1 fruit fly cellular context compared by ENCODE assay signal in the genomic region with DNA sequence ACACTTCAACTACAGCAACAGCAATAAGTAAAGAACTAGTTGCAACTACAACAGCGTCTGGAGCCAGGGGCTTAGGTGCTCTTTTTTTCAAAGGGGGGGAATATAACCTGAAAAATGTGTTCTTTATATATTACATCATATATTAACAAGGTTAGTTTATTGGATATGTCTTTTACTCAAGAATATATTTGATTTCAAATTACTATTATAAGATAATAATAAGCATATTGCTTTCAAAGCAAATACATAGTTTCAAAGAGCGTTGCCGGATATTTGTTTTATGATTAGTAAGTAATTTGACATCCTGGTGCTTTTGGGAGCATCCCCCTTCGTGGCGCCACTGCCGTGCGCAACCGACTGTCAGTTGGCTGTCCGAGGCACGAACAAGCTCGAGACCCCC.
TF ChIP-seq lines count a peak whose summit lies in the region.

No protein-coding gene starts in this region.

TF ChIP-seq in whole organism, embryonic, 481 proteins besides CTCF, POLR2A, EP300 and RAD21 (continued from another document and continues in another):
- TF ChIP-seq eve (GFP tag; optimal IDR thresholded peaks at IDR 0.05; lab: Kevin White, UChicago) = peak in 1 of 2 experiments; percentile 67
- TF ChIP-seq CG6683 (GFP tag; optimal IDR thresholded peaks at IDR 0.05; lab: Kevin White, UChicago) = no peak
- peak; percentile 44 for TF ChIP-seq az2 (GFP tag; optimal IDR thresholded peaks at IDR 0.05; lab: Kevin White, UChicago)
- TF ChIP-seq fru (optimal IDR thresholded peaks at IDR 0.05; lab: Kevin White, UChicago) = no peak
- TF ChIP-seq CG11085 (GFP tag; IDR thresholded peaks at IDR 0.05; lab: Robert Waterston, UW) = no peak
- peak; percentile 57 for TF ChIP-seq CG8388 (GFP tag; optimal IDR thresholded peaks at IDR 0.05; lab: Kevin White, UChicago)
- TF ChIP-seq CG13624 (GFP tag; optimal IDR thresholded peaks at IDR 0.05; lab: Kevin White, UChicago) = no peak
- TF ChIP-seq dmrt99B (tag; optimal IDR thresholded peaks at IDR 0.05; lab: Kevin White, UChicago) = peak; percentile 80
- TF ChIP-seq CG8290 (GFP tag; optimal IDR thresholded peaks at IDR 0.05; lab: Kevin White, UChicago) = no peak
- TF ChIP-seq CG8290 (tag; optimal IDR thresholded peaks at IDR 0.05; lab: Kevin White, UChicago) = no peak
- no peak for TF ChIP-seq chm (GFP tag; IDR thresholded peaks at IDR 0.05; lab: Robert Waterston, UW)
- peak; percentile 76 for TF ChIP-seq CG5180 (GFP tag; optimal IDR thresholded peaks at IDR 0.05; lab: Kevin White, UChicago)
- no peak for TF ChIP-seq CG4730 (GFP tag; IDR thresholded peaks at IDR 0.05; lab: Robert Waterston, UW)
- no peak for TF ChIP-seq CG2889 (GFP tag; IDR thresholded peaks at IDR 0.05; lab: Robert Waterston, UW)
- no peak for TF ChIP-seq CG33213 (GFP tag; optimal IDR thresholded peaks at IDR 0.05; lab: Kevin White, UChicago)
- no peak for TF ChIP-seq nerfin-2 (GFP tag; IDR thresholded peaks at IDR 0.05; lab: Robert Waterston, UW; ENCODE audit: partially characterized antibody)
- no peak for TF ChIP-seq CG10462 (GFP tag; optimal IDR thresholded peaks at IDR 0.05; lab: Kevin White, UChicago)
- TF ChIP-seq nom (GFP tag; optimal IDR thresholded peaks at IDR 0.05; lab: Kevin White, UChicago) = peak; percentile 86
- no peak for TF ChIP-seq slou (GFP tag; optimal IDR thresholded peaks at IDR 0.05; lab: Kevin White, UChicago)
- no peak for TF ChIP-seq Kr (GFP tag; optimal IDR thresholded peaks at IDR 0.05; lab: Kevin White, UChicago)
- TF ChIP-seq Hsf (GFP tag; optimal IDR thresholded peaks at IDR 0.05; lab: Kevin White, UChicago) = peak; percentile 11
- TF ChIP-seq B-H1 (GFP tag; IDR thresholded peaks at IDR 0.05; lab: Robert Waterston, UW) = peak; percentile 36; the same call in 1 of the 3 replicates
- TF ChIP-seq CG32767 (GFP tag; IDR thresholded peaks at IDR 0.05; lab: Robert Waterston, UW) = peak; percentile 35; the same call in 1 of the 2 replicates
- peak; percentile 52; the same call in 1 of the 3 replicates for TF ChIP-seq croc (GFP tag; conservative IDR thresholded peaks at IDR 0.05; lab: Robert Waterston, UW)
- TF ChIP-seq CG18764 (GFP tag; optimal IDR thresholded peaks at IDR 0.05; lab: Kevin White, UChicago) = peak; percentile 25
- TF ChIP-seq lmd (GFP tag; IDR thresholded peaks at IDR 0.05; lab: Robert Waterston, UW) = peak; percentile 63
- peak; percentile 59 for TF ChIP-seq unpg (GFP tag; optimal IDR thresholded peaks at IDR 0.05; lab: Kevin White, UChicago)
- no peak for TF ChIP-seq CG11696 (GFP tag; IDR thresholded peaks at IDR 0.05; lab: Robert Waterston, UW)
- no peak for TF ChIP-seq CG4282 (GFP tag; optimal IDR thresholded peaks at IDR 0.05; lab: Kevin White, UChicago)
- no peak for TF ChIP-seq NC2β (GFP tag; optimal IDR thresholded peaks at IDR 0.05; lab: Kevin White, UChicago)
- TF ChIP-seq Xrp1 (GFP tag; IDR thresholded peaks at IDR 0.05; lab: Robert Waterston, UW) = peak; percentile 65
- TF ChIP-seq CG3065 (GFP tag; optimal IDR thresholded peaks at IDR 0.05; lab: Kevin White, UChicago) = no peak
- no peak for TF ChIP-seq Ets65A (GFP tag; lab: Kevin White, UChicago)
- no peak for TF ChIP-seq Elba2 (GFP tag; optimal IDR thresholded peaks at IDR 0.05; lab: Kevin White, UChicago)
- no peak for TF ChIP-seq Dref (GFP tag; IDR thresholded peaks at IDR 0.05; lab: Robert Waterston, UW)
- TF ChIP-seq CG8924 (tag; optimal IDR thresholded peaks at IDR 0.05; lab: Kevin White, UChicago) = peak; percentile 52
- no peak for TF ChIP-seq bab2 (GFP tag; optimal IDR thresholded peaks at IDR 0.05; lab: Kevin White, UChicago)
- peak; percentile 55 for TF ChIP-seq CG18262 (tag; optimal IDR thresholded peaks at IDR 0.05; lab: Kevin White, UChicago)
- TF ChIP-seq CG4820 (GFP tag; optimal IDR thresholded peaks at IDR 0.05; lab: Kevin White, UChicago) = peak; percentile 37
- peak; percentile 46 for TF ChIP-seq CG32772 (GFP tag; IDR thresholded peaks at IDR 0.05; lab: Robert Waterston, UW)
- no peak for TF ChIP-seq lov (optimal IDR thresholded peaks at IDR 0.05; lab: Kevin White, UChicago)
- no peak for TF ChIP-seq lov (GFP tag; IDR thresholded peaks at IDR 0.05; lab: Robert Waterston, UW)
- TF ChIP-seq CG2116 (GFP tag; optimal IDR thresholded peaks at IDR 0.05; lab: Kevin White, UChicago) = no peak
- TF ChIP-seq CkIIα-i1 (GFP tag; IDR thresholded peaks at IDR 0.05; lab: Robert Waterston, UW) = no peak
- TF ChIP-seq Taf1 (GFP tag; IDR thresholded peaks at IDR 0.05; lab: Robert Waterston, UW) = no peak
- peak; percentile 66 for TF ChIP-seq stc (GFP tag; IDR thresholded peaks at IDR 0.05; lab: Robert Waterston, UW)
- TF ChIP-seq CG7987 (GFP tag; optimal IDR thresholded peaks at IDR 0.05; lab: Kevin White, UChicago) = no peak
- peak in 1 of 2 experiments; percentile 75 for TF ChIP-seq Hr51 (GFP tag; optimal IDR thresholded peaks at IDR 0.05; lab: Kevin White, UChicago)
- TF ChIP-seq H2.0 (GFP tag; IDR thresholded peaks at IDR 0.05; lab: Robert Waterston, UW) = no peak
- TF ChIP-seq h (optimal IDR thresholded peaks at IDR 0.05; lab: Kevin White, UChicago) = no peak
- TF ChIP-seq org-1 (GFP tag; optimal IDR thresholded peaks at IDR 0.05; lab: Kevin White, UChicago) = no peak
- TF ChIP-seq Bgb (GFP tag; IDR thresholded peaks at IDR 0.05; lab: Robert Waterston, UW; ENCODE audit: partially characterized antibody) = no peak
- TF ChIP-seq CG12391 (tag; optimal IDR thresholded peaks at IDR 0.05; lab: Kevin White, UChicago) = peak; percentile 60
- 0 out of 3 replicates have a peak, but pooled peaks have one; percentile 47 for TF ChIP-seq CG11695 (GFP tag; IDR thresholded peaks at IDR 0.05; lab: Robert Waterston, UW)
- no peak for TF ChIP-seq bigmax (GFP tag; optimal IDR thresholded peaks at IDR 0.05; lab: Kevin White, UChicago)
- peak; percentile 72 for TF ChIP-seq Sox100B (GFP tag; optimal IDR thresholded peaks at IDR 0.05; lab: Kevin White, UChicago)
- peak; percentile 24 for TF ChIP-seq ewg (GFP tag; optimal IDR thresholded peaks at IDR 0.05; lab: Kevin White, UChicago)
- TF ChIP-seq CG2678 (tag; optimal IDR thresholded peaks at IDR 0.05; lab: Kevin White, UChicago) = peak; percentile 70
- no peak for TF ChIP-seq CG31224 (GFP tag; IDR thresholded peaks at IDR 0.05; lab: Robert Waterston, UW)
- peak; percentile 58 for TF ChIP-seq D19A (tag; optimal IDR thresholded peaks at IDR 0.05; lab: Kevin White, UChicago)
- no peak for TF ChIP-seq inv (GFP tag; IDR thresholded peaks at IDR 0.05; lab: Robert Waterston, UW; ENCODE audit: partially characterized antibody)
- TF ChIP-seq sima (GFP tag; optimal IDR thresholded peaks at IDR 0.05; lab: Kevin White, UChicago) = no peak
- TF ChIP-seq Deaf1 (tag; optimal IDR thresholded peaks at IDR 0.05; lab: Kevin White, UChicago) = peak; percentile 34
- TF ChIP-seq CG12219 (GFP tag; optimal IDR thresholded peaks at IDR 0.05; lab: Kevin White, UChicago) = peak; percentile 5
- TF ChIP-seq CG9817 (tag; optimal IDR thresholded peaks at IDR 0.05; lab: Kevin White, UChicago) = no peak
- no peak for TF ChIP-seq YL-1 (GFP tag; optimal IDR thresholded peaks at IDR 0.05; lab: Kevin White, UChicago)
- TF ChIP-seq klu (GFP tag; IDR thresholded peaks at IDR 0.05; lab: Robert Waterston, UW) = no peak
- peak; percentile 56 for TF ChIP-seq E2f1 (GFP tag; IDR thresholded peaks at IDR 0.05; lab: Robert Waterston, UW)
- no peak for TF ChIP-seq C15 (GFP tag; IDR thresholded peaks at IDR 0.05; lab: Robert Waterston, UW)
- 0 out of 2 replicates have a peak, but pooled peaks have one; percentile 18 for TF ChIP-seq CG14441 (GFP tag; IDR thresholded peaks at IDR 0.05; lab: Robert Waterston, UW)
- TF ChIP-seq br (optimal IDR thresholded peaks at IDR 0.05; lab: Kevin White, UChicago) = no peak
- no peak for TF ChIP-seq sr (GFP tag; IDR thresholded peaks at IDR 0.05; lab: Robert Waterston, UW)
- no peak for TF ChIP-seq grn (GFP tag; optimal IDR thresholded peaks at IDR 0.05; lab: Kevin White, UChicago)
- 0 out of 2 replicates have a peak, but pooled peaks have one; percentile 24 for TF ChIP-seq ap (GFP tag; IDR thresholded peaks at IDR 0.05; lab: Robert Waterston, UW)
- no peak for TF ChIP-seq CG13123 (GFP tag; optimal IDR thresholded peaks at IDR 0.05; lab: Kevin White, UChicago)
- TF ChIP-seq H15 (GFP tag; IDR thresholded peaks at IDR 0.05; lab: Robert Waterston, UW) = no peak
- no peak for TF ChIP-seq mld (GFP tag; IDR thresholded peaks at IDR 0.05; lab: Robert Waterston, UW; ENCODE audit: partially characterized antibody)
- no peak for TF ChIP-seq sd (tag; optimal IDR thresholded peaks at IDR 0.05; lab: Kevin White, UChicago)
- TF ChIP-seq CG9215 (GFP tag; IDR thresholded peaks at IDR 0.05; lab: Robert Waterston, UW) = 0 out of 2 replicates have a peak, but pooled peaks have one; percentile 24
- TF ChIP-seq CG12659 (GFP tag; optimal IDR thresholded peaks at IDR 0.05; lab: Kevin White, UChicago) = peak; percentile 33
- peak; percentile 35 for TF ChIP-seq esg (GFP tag; conservative IDR thresholded peaks at IDR 0.05; lab: Robert Waterston, UW)
- TF ChIP-seq Lpt (GFP tag; optimal IDR thresholded peaks at IDR 0.05; lab: Kevin White, UChicago) = no peak
- peak; percentile 27 for TF ChIP-seq NfI (GFP tag; optimal IDR thresholded peaks at IDR 0.05; lab: Kevin White, UChicago)
- TF ChIP-seq Gsc (GFP tag; IDR thresholded peaks at IDR 0.05; lab: Robert Waterston, UW) = no peak
- no peak for TF ChIP-seq zf30C (GFP tag; optimal IDR thresholded peaks at IDR 0.05; lab: Kevin White, UChicago)
- TF ChIP-seq tup (GFP tag; optimal IDR thresholded peaks at IDR 0.05; lab: Kevin White, UChicago) = no peak
- TF ChIP-seq kay (GFP tag; optimal IDR thresholded peaks at IDR 0.05; lab: Kevin White, UChicago) = no peak
- TF ChIP-seq fd64A (GFP tag; optimal IDR thresholded peaks at IDR 0.05; lab: Kevin White, UChicago) = no peak
- no peak for TF ChIP-seq cad (GFP tag; optimal IDR thresholded peaks at IDR 0.05; lab: Kevin White, UChicago)
- TF ChIP-seq Sox102F (GFP tag; optimal IDR thresholded peaks at IDR 0.05; lab: Kevin White, UChicago) = peak; percentile 75
- peak; percentile 19 for TF ChIP-seq kni (GFP tag; optimal IDR thresholded peaks at IDR 0.05; lab: Kevin White, UChicago)
- TF ChIP-seq D (optimal IDR thresholded peaks at IDR 0.05; lab: Kevin White, UChicago) = no peak
- TF ChIP-seq D (GFP tag; optimal IDR thresholded peaks at IDR 0.05; lab: Kevin White, UChicago) = peak; percentile 7
- TF ChIP-seq Camta (GFP tag; optimal IDR thresholded peaks at IDR 0.05; lab: Kevin White, UChicago) = no peak
- TF ChIP-seq Max (GFP tag; optimal IDR thresholded peaks at IDR 0.05; lab: Kevin White, UChicago) = no peak
- TF ChIP-seq fu2 (GFP tag; optimal IDR thresholded peaks at IDR 0.05; lab: Kevin White, UChicago) = no peak
- no peak for TF ChIP-seq CG7271 (tag; optimal IDR thresholded peaks at IDR 0.05; lab: Kevin White, UChicago)
- TF ChIP-seq CG12769 (tag; optimal IDR thresholded peaks at IDR 0.05; lab: Kevin White, UChicago) = no peak
- TF ChIP-seq Gug (GFP tag; IDR thresholded peaks at IDR 0.05; lab: Robert Waterston, UW) = peak; percentile 30; the same call in 1 of the 4 replicates
- TF ChIP-seq Hmr (GFP tag; optimal IDR thresholded peaks at IDR 0.05; lab: Kevin White, UChicago) = no peak
- no peak for TF ChIP-seq Side (GFP tag; optimal IDR thresholded peaks at IDR 0.05; lab: Kevin White, UChicago)
- TF ChIP-seq CG3281 (GFP tag; optimal IDR thresholded peaks at IDR 0.05; lab: Kevin White, UChicago) = no peak
- no peak for TF ChIP-seq sens-2 (GFP tag; IDR thresholded peaks at IDR 0.05; lab: Robert Waterston, UW)
- no peak for TF ChIP-seq Hand (GFP tag; optimal IDR thresholded peaks at IDR 0.05; lab: Kevin White, UChicago)
- TF ChIP-seq Xbp1 (GFP tag; optimal IDR thresholded peaks at IDR 0.05; lab: Kevin White, UChicago) = peak; percentile 32
- TF ChIP-seq CG12942 (GFP tag; optimal IDR thresholded peaks at IDR 0.05; lab: Kevin White, UChicago) = peak; percentile 9
- 0 out of 2 replicates have a peak, but pooled peaks have one; percentile 16 for TF ChIP-seq Oaz (GFP tag; IDR thresholded peaks at IDR 0.05; lab: Robert Waterston, UW)
- TF ChIP-seq CG30431 (GFP tag; optimal IDR thresholded peaks at IDR 0.05; lab: Kevin White, UChicago) = no peak
- TF ChIP-seq nmo (GFP tag; optimal IDR thresholded peaks at IDR 0.05; lab: Kevin White, UChicago) = peak; percentile 58
- TF ChIP-seq CG14014 (GFP tag; IDR thresholded peaks at IDR 0.05; lab: Robert Waterston, UW) = no peak
- TF ChIP-seq CG17385 (GFP tag; optimal IDR thresholded peaks at IDR 0.05; lab: Kevin White, UChicago) = peak; percentile 39
- 0 out of 2 replicates have a peak, but pooled peaks have one; percentile 28 for TF ChIP-seq CG10366 (GFP tag; IDR thresholded peaks at IDR 0.05; lab: Robert Waterston, UW)
- peak; percentile 54 for TF ChIP-seq CG7556 (GFP tag; optimal IDR thresholded peaks at IDR 0.05; lab: Kevin White, UChicago)
- TF ChIP-seq abd-A (tag; optimal IDR thresholded peaks at IDR 0.05; lab: Kevin White, UChicago) = no peak
- no peak for TF ChIP-seq lilli (GFP tag; optimal IDR thresholded peaks at IDR 0.05; lab: Kevin White, UChicago)
- TF ChIP-seq CG4360 (GFP tag; IDR thresholded peaks at IDR 0.05; lab: Robert Waterston, UW) = no peak
- no peak for TF ChIP-seq ranshi (GFP tag; IDR thresholded peaks at IDR 0.05; lab: Robert Waterston, UW)
- no peak for TF ChIP-seq caup (GFP tag; optimal IDR thresholded peaks at IDR 0.05; lab: Kevin White, UChicago; ENCODE audit: severe bottlenecking)
- TF ChIP-seq Fer1 (GFP tag; optimal IDR thresholded peaks at IDR 0.05; lab: Kevin White, UChicago) = peak; percentile 31
- TF ChIP-seq CG1602 (GFP tag; optimal IDR thresholded peaks at IDR 0.05; lab: Kevin White, UChicago) = peak; percentile 2
- no peak for TF ChIP-seq gfzf (GFP tag; optimal IDR thresholded peaks at IDR 0.05; lab: Kevin White, UChicago)
- TF ChIP-seq CG10147 (GFP tag; optimal IDR thresholded peaks at IDR 0.05; lab: Kevin White, UChicago) = no peak
- no peak for TF ChIP-seq tll (GFP tag; optimal IDR thresholded peaks at IDR 0.05; lab: Kevin White, UChicago)
- TF ChIP-seq Dad (GFP tag; optimal IDR thresholded peaks at IDR 0.05; lab: Kevin White, UChicago) = no peak
- TF ChIP-seq Drgx (GFP tag; IDR thresholded peaks at IDR 0.05; lab: Robert Waterston, UW) = peak; percentile 91
- no peak for TF ChIP-seq CG2129 (GFP tag; IDR thresholded peaks at IDR 0.05; lab: Robert Waterston, UW; ENCODE audit: partially characterized antibody)
- TF ChIP-seq sob (GFP tag; IDR thresholded peaks at IDR 0.05; lab: Robert Waterston, UW) = peak; percentile 52; the same call in 1 of the 2 replicates
- TF ChIP-seq cwo (GFP tag; optimal IDR thresholded peaks at IDR 0.05; lab: Kevin White, UChicago) = peak; percentile 3
- TF ChIP-seq CG9609 (GFP tag; optimal IDR thresholded peaks at IDR 0.05; lab: Kevin White, UChicago) = no peak
- TF ChIP-seq CG6254 (GFP tag; optimal IDR thresholded peaks at IDR 0.05; lab: Kevin White, UChicago) = peak; percentile 10
